Fruit fly (Drosophila melanogaster): Measurements from ENCODE around the gene CG1116.

CG1116 gene

dm6 chr3R:5250530-5251242, 31.2 kb downstream of the CG1116 start (continued):
- TF ChIP-seq CG3281 (GFP tag; optimal IDR thresholded peaks at IDR 0.05) (no peak), jigr1 (GFP tag; IDR thresholded peaks at IDR 0.05) (no peak), Dfd (GFP tag; optimal IDR thresholded peaks at IDR 0.05) (no peak), kah (GFP tag; optimal IDR thresholded peaks at IDR 0.05) (no peak), CG16863 (GFP tag; optimal IDR thresholded peaks at IDR 0.05) (no peak), hth (optimal IDR thresholded peaks at IDR 0.05) (no peak), CG6254 (GFP tag; optimal IDR thresholded peaks at IDR 0.05) (no peak), CG4404 (GFP tag; IDR thresholded peaks at IDR 0.05) (no peak), CG7745 (tag; optimal IDR thresholded peaks at IDR 0.05) (no peak), Lpt (GFP tag; optimal IDR thresholded peaks at IDR 0.05) (no peak), CG42726 (GFP tag; IDR thresholded peaks at IDR 0.05; ENCODE audit: partially characterized antibody) (no peak), CG2889 (GFP tag; IDR thresholded peaks at IDR 0.05) (no peak), CG11456 (GFP tag; IDR thresholded peaks at IDR 0.05) (no peak), stwl (tag; optimal IDR thresholded peaks at IDR 0.05) (no peak), unpg (GFP tag; optimal IDR thresholded peaks at IDR 0.05) (no peak), pb (GFP tag; optimal IDR thresholded peaks at IDR 0.05) (no peak), ind (GFP tag; optimal IDR thresholded peaks at IDR 0.05) (peak; percentile 28), nerfin-1 (tag; optimal IDR thresholded peaks at IDR 0.05) (no peak), E2f2 (GFP tag; IDR thresholded peaks at IDR 0.05) (no peak), Oaz (GFP tag; IDR thresholded peaks at IDR 0.05) (no peak), CG17912 (GFP tag; optimal IDR thresholded peaks at IDR 0.05) (no peak), CG10979 (tag; optimal IDR thresholded peaks at IDR 0.05) (no peak), CG33213 (GFP tag; optimal IDR thresholded peaks at IDR 0.05) (no peak), kni (GFP tag; optimal IDR thresholded peaks at IDR 0.05) (no peak), lmd (GFP tag; IDR thresholded peaks at IDR 0.05) (no peak), E2f1 (GFP tag; IDR thresholded peaks at IDR 0.05) (no peak), HmgD (GFP tag; optimal IDR thresholded peaks at IDR 0.05) (no peak), Nf-YA (GFP tag; IDR thresholded peaks at IDR 0.05) (no peak), Dp (GFP tag; optimal IDR thresholded peaks at IDR 0.05) (no peak), Xbp1 (GFP tag; optimal IDR thresholded peaks at IDR 0.05) (no peak), CG11504 (tag; optimal IDR thresholded peaks at IDR 0.05) (peak; percentile 5), HLHmδ (GFP tag; optimal IDR thresholded peaks at IDR 0.05) (no peak), Jarid2 (GFP tag; optimal IDR thresholded peaks at IDR 0.05) (no peak), Antp (GFP tag; optimal IDR thresholded peaks at IDR 0.05) (peak; percentile 41), Atf-2 (GFP tag; optimal IDR thresholded peaks at IDR 0.05) (no peak), fu2 (GFP tag; optimal IDR thresholded peaks at IDR 0.05) (no peak), CG7839 (tag; optimal IDR thresholded peaks at IDR 0.05) (no peak), zfh1 (GFP tag; IDR thresholded peaks at IDR 0.05) (no peak), Hmx (GFP tag; optimal IDR thresholded peaks at IDR 0.05) (no peak), TFAM (GFP tag; optimal IDR thresholded peaks at IDR 0.05) (no peak), tio (GFP tag; optimal IDR thresholded peaks at IDR 0.05) (peak; percentile 20), CG2129 (GFP tag; IDR thresholded peaks at IDR 0.05; ENCODE audit: partially characterized antibody) (no peak), sna (GFP tag; IDR thresholded peaks at IDR 0.05; ENCODE audit: partially characterized antibody) (no peak), lab (GFP tag; optimal IDR thresholded peaks at IDR 0.05) (peak; percentile 58), Lhr (GFP tag; optimal IDR thresholded peaks at IDR 0.05) (no peak), aop (GFP tag; IDR thresholded peaks at IDR 0.05) (no peak), CG16779 (GFP tag; IDR thresholded peaks at IDR 0.05) (no peak), CG17328 (GFP tag; IDR thresholded peaks at IDR 0.05) (0 out of 2 replicates have a peak, but pooled peaks have one; percentile 19), CG1832 (GFP tag; optimal IDR thresholded peaks at IDR 0.05) (no peak), sd (tag; optimal IDR thresholded peaks at IDR 0.05) (no peak)
